Worm (Caenorhabditis elegans) whole organism, L4 larva: ENCODE results near the gene ref-2.

ENCODE experiments used
- F49E8.2 ChIP-seq: sonication (generic microtip); optimal IDR thresholded peaks from 2 replicates; lab custom pipeline; 2016; ENCODE audit warnings: missing compliant biosample characterization, mild to moderate bottlenecking, missing genetic modification characterization, borderline replicate concordance
- T26A8.4 ChIP-seq: fragments of 200-800 bp; sonication (Bioruptor generic); IDR thresholded peaks from 2 replicates; pipeline ENCODE4 v1.3.6; 2022; ENCODE audit warnings: missing genetic modification characterization, missing compliant biosample characterization
- nhr-10 ChIP-seq: fragments of 150-350 bp; optimal IDR thresholded peaks from 2 replicates; lab custom pipeline; 2014; ENCODE audit warnings: missing biosample characterization, missing genetic modification characterization
- nhr-48 ChIP-seq: sonication (generic microtip); optimal IDR thresholded peaks from 2 replicates; lab custom pipeline; 2016; ENCODE audit warnings: mild to moderate bottlenecking, missing genetic modification characterization, missing compliant biosample characterization
- nhr-6 ChIP-seq: fragments of 150-350 bp; optimal IDR thresholded peaks from 2 replicates; lab custom pipeline; 2014; ENCODE audit warnings: missing biosample characterization, missing genetic modification characterization
- php-3 ChIP-seq: fragments of 200-800 bp; sonication (Bioruptor generic); IDR thresholded peaks from 2 replicates; pipeline ENCODE4 v1.3.6; 2022; ENCODE audit warnings: missing genetic modification reagents, missing genetic modification characterization, missing compliant biosample characterization
- unc-130 ChIP-seq: sonication (generic microtip); optimal IDR thresholded peaks from 2 replicates; lab custom pipeline; 2016; ENCODE audit warnings: missing genetic modification reagents, missing genetic modification characterization, missing compliant biosample characterization

ce11 chrX:7726351-7726750 lies 17.7 kb upstream of the ref-2 start:
- TF ChIP-seq php-3 (GFP tag; lab: Robert Waterston, UW), result no peak
- no peak for TF ChIP-seq T26A8.4 (GFP tag; lab: Robert Waterston, UW)
- TF ChIP-seq unc-130 (GFP tag; lab: Kevin White, UChicago), result no peak
- TF ChIP-seq nhr-6, result no peak
- TF ChIP-seq F49E8.2 (tag; lab: Kevin White, UChicago), result no peak
- TF ChIP-seq nhr-48 (tag; lab: Kevin White, UChicago), result no peak
- TF ChIP-seq nhr-10 (tag; lab: Kevin White, UChicago), result no peak
